Worm (Caenorhabditis elegans) whole organism, midembryonic: ENCODE data around the gene Y66H1A.5.
A peak's percentile ranks its signal among the peaks of the same experiment; 100 is the strongest.

ENCODE experiments used
- flt-1 ChIP-seq: fragments of 200-800 bp; sonication (Bioruptor generic); IDR thresholded peaks from 2 replicates; pipeline ENCODE4 v1.3.6; 2022; ENCODE audit warnings: missing genetic modification characterization, missing compliant biosample characterization
- klf-2 ChIP-seq: fragments of 200-800 bp; sonication (Bioruptor generic); conservative IDR thresholded peaks from 2 replicates; pipeline ENCODE4 v1.3.6; 2022; ENCODE audit warnings: missing genetic modification reagents, missing genetic modification characterization, missing compliant biosample characterization
- med-1 ChIP-seq: sonication (generic microtip); optimal IDR thresholded peaks from 2 replicates; lab custom pipeline; 2017; ENCODE audit warnings: missing genetic modification characterization, mild to moderate bottlenecking, missing compliant biosample characterization, antibody characterized with exemption, missing genetic modification reagents; ENCODE audit not compliant: insufficient read depth
- ref-1 ChIP-seq: fragments of 200-800 bp; sonication (Bioruptor generic); conservative IDR thresholded peaks from 2 replicates; pipeline ENCODE4 v1.3.6; 2022; ENCODE audit warnings: missing genetic modification reagents, missing genetic modification characterization, missing compliant biosample characterization
- ztf-23 ChIP-seq: fragments of 200-800 bp; sonication (Bioruptor generic); IDR thresholded peaks from 2 replicates; pipeline ENCODE4 v1.3.6; 2022; ENCODE audit warnings: missing genetic modification reagents, missing genetic modification characterization, missing compliant biosample characterization

DNA sequence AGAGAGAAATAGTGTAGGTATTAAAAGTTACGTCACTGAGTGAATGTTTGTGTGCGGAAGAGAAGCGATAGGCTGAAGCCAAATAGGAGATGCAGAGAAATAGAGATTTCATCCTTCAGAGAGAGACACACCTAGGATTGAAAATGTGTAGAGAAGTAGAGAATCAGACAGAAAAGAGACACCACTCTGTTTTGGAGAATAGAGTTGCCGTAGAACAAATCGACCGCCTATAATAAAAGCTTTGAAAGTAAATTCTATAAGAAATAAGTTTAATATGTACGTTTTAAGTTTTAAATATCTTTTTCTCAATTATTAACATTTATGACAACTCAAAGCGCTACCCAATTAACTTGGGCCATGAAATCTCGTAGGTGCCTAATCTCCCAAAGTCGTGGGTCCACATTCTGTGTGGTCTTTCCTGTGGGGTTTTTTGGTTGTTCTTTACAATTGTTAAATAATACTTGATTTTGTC, 18.5 kb downstream of the Y66H1A.5 start, which contains the start of gene T07A9.12:
- TF ChIP-seq ztf-23: no peak
- TF ChIP-seq klf-2 (GFP tag; lab: Robert Waterston, UW): no peak
- no peak for TF ChIP-seq med-1 (GFP tag; lab: Kevin White, UChicago)
- no peak for TF ChIP-seq ref-1 (GFP tag; lab: Robert Waterston, UW)
- TF ChIP-seq flt-1 (GFP tag; lab: Robert Waterston, UW): 0 out of 2 replicates have a peak, but pooled peaks have one; percentile 39
